Fruit fly (Drosophila melanogaster): Measurements from ENCODE around the gene OtopLc.

- no peak for TF ChIP-seq CG34406 (GFP tag; optimal IDR thresholded peaks at IDR 0.05)
- no peak for TF ChIP-seq CG11294 (GFP tag; IDR thresholded peaks at IDR 0.05)
- TF ChIP-seq CG6854 (GFP tag; optimal IDR thresholded peaks at IDR 0.05) = no peak
- no peak for TF ChIP-seq Eip78C (GFP tag)
- no peak for TF ChIP-seq lz (GFP tag; optimal IDR thresholded peaks at IDR 0.05)
- TF ChIP-seq dac (GFP tag; optimal IDR thresholded peaks at IDR 0.05) = no peak
- TF ChIP-seq salr (GFP tag; optimal IDR thresholded peaks at IDR 0.05) = no peak
- no peak for TF ChIP-seq CG1621 (tag; optimal IDR thresholded peaks at IDR 0.05)
- TF ChIP-seq CG16779 (tag; optimal IDR thresholded peaks at IDR 0.05) = no peak
Measured at dm6 chrX:5602308-5602707, 60.4 kb downstream of the OtopLc start.
